Worm (Caenorhabditis elegans) whole organism, L4 larva: Measurements from ENCODE around the gene his-5.

Experiments used
- fos-1 ChIP-seq: fragments of 150-350 bp; optimal IDR thresholded peaks from 2 replicates; lab custom pipeline; 2014; ENCODE audit warnings: missing biosample characterization, missing genetic modification characterization
- hif-1 ChIP-seq, 2 experiments: sonication (generic microtip); optimal IDR thresholded peaks; 2 replicates each; lab custom pipeline; 2016 to 2017; ENCODE audit warnings: missing compliant biosample characterization in 2 of 2, missing genetic modification characterization in 2 of 2, missing genetic modification reagents in 2 of 2, missing genotype in 2 of 2, mild to moderate bottlenecking in 1 of 2
- hmg-1.1 ChIP-seq: fragments of 200-800 bp; sonication (Bioruptor generic); IDR thresholded peaks from 2 replicates; pipeline ENCODE4 v1.3.6; 2022; ENCODE audit warnings: missing genetic modification reagents, missing genetic modification characterization, missing compliant biosample characterization
- lin-13 ChIP-seq: fragments of 150-350 bp; optimal IDR thresholded peaks from 2 replicates; lab custom pipeline; 2014; ENCODE audit warnings: missing biosample characterization, missing genetic modification reagents, missing genetic modification characterization
- mdl-1 ChIP-seq, 2 experiments: fragments of 150-350 bp in 1 of 2; sonication (generic microtip) in 1 of 2; optimal IDR thresholded peaks; 2 replicates each; lab custom pipeline; 2014 to 2017; ENCODE audit warnings: missing biosample characterization in 2 of 2, missing genetic modification characterization in 2 of 2
- nhr-11 ChIP-seq: fragments of 150-350 bp; optimal IDR thresholded peaks from 2 replicates; lab custom pipeline; 2014; ENCODE audit warnings: missing biosample characterization, missing genetic modification characterization
- nhr-237 ChIP-seq: sonication (generic microtip); optimal IDR thresholded peaks from 2 replicates; lab custom pipeline; 2017; ENCODE audit warnings: missing biosample characterization, missing genetic modification characterization
- nhr-48 ChIP-seq: sonication (generic microtip); optimal IDR thresholded peaks from 2 replicates; lab custom pipeline; 2016; ENCODE audit warnings: mild to moderate bottlenecking, missing genetic modification characterization, missing compliant biosample characterization
- nhr-6 ChIP-seq: fragments of 150-350 bp; optimal IDR thresholded peaks from 2 replicates; lab custom pipeline; 2014; ENCODE audit warnings: missing biosample characterization, missing genetic modification characterization
- pqm-1 ChIP-seq: sonication (generic microtip); optimal IDR thresholded peaks from 2 replicates; lab custom pipeline; 2017; ENCODE audit warnings: missing biosample characterization, missing genetic modification characterization
- spr-1 ChIP-seq: sonication (generic microtip); optimal IDR thresholded peaks from 2 replicates; lab custom pipeline; 2016; ENCODE audit warnings: mild to moderate bottlenecking, missing genetic modification characterization, missing compliant biosample characterization
- tra-1 ChIP-seq: fragments of 200-800 bp; sonication (Bioruptor generic); IDR thresholded peaks from 2 replicates; pipeline ENCODE4 v1.3.6; 2022; ENCODE audit warnings: missing genetic modification reagents, missing genetic modification characterization, missing compliant biosample characterization
- unc-62 ChIP-seq, 3 experiments: fragments of 150-350 bp in 1 of 3; sonication (generic microtip); optimal IDR thresholded peaks in 2 of 3; peaks in 1 of 3; 1 replicate in 1 of 3; 2 replicates in 2 of 3; lab custom pipeline; 2014 to 2017; ENCODE audit warnings: missing biosample characterization in 3 of 3, missing genetic modification characterization in 3 of 3, missing genetic modification reagents in 3 of 3, missing genotype in 1 of 3

- no peak for TF ChIP-seq spr-1
- TF ChIP-seq fos-1 (tag; lab: Kevin White, UChicago) = no peak
- TF ChIP-seq nhr-11 (tag; lab: Kevin White, UChicago) = no peak
- no peak for TF ChIP-seq tra-1
- TF ChIP-seq pqm-1 (tag; lab: Kevin White, UChicago) = no peak
- TF ChIP-seq nhr-237 = no peak
- TF ChIP-seq hmg-1.1 (GFP tag; lab: Robert Waterston, UW) = no peak
- no peak for TF ChIP-seq lin-13 (GFP tag; lab: Kevin White, UChicago)
- TF ChIP-seq nhr-48 (tag; lab: Kevin White, UChicago) = no peak
- TF ChIP-seq hif-1 (tag; optimal IDR thresholded peaks at IDR 0.05; lab: Kevin White, UChicago) = no peak
- TF ChIP-seq mdl-1 (tag; optimal IDR thresholded peaks at IDR 0.05; lab: Kevin White, UChicago) = no peak
- TF ChIP-seq unc-62 (GFP tag; optimal IDR thresholded peaks at IDR 0.05 in 1 of 2; lab: Kevin White, UChicago) = no peak
- no peak for TF ChIP-seq unc-62 (tag; optimal IDR thresholded peaks at IDR 0.05; lab: Kevin White, UChicago)
- no peak for TF ChIP-seq nhr-6 (tag; lab: Kevin White, UChicago)
Observed at ce11 chrV:8565075-8565474, 30.1 kb downstream of the his-5 start, which contains the start of gene F25G6.8.
